Fruit fly (Drosophila melanogaster) Kc167 (cell line): ENCODE results near the gene CG13760.

Source experiments
- Myc ChIP-seq: fragments of >200 bp; optimal IDR thresholded peaks from 2 replicates; lab custom pipeline; 2017; ENCODE audit warnings: missing external identifiers
- Sin3A ChIP-seq: fragments of >200 bp; optimal IDR thresholded peaks from 2 replicates; lab custom pipeline; 2018; ENCODE audit warnings: missing external identifiers
- h ChIP-seq: fragments of >200 bp; optimal IDR thresholded peaks from 3 replicates; lab custom pipeline; 2018; ENCODE audit warnings: missing external identifiers
- insv ChIP-seq: fragments of >200 bp; optimal IDR thresholded peaks from 3 replicates; lab custom pipeline; 2018; ENCODE audit warnings: missing external identifiers
- psq ChIP-seq: fragments of >200 bp; optimal IDR thresholded peaks from 2 replicates; lab custom pipeline; 2017; ENCODE audit warnings: missing external identifiers
- ttk ChIP-seq: sonication (Bioruptor generic); optimal IDR thresholded peaks from 2 replicates; lab custom pipeline; 2017; ENCODE audit warnings: missing external identifiers

dm6 chrX:2536136-2536535 lies 49.4 kb downstream of the CG13760 start:
- TF ChIP-seq Myc (lab: Kevin White, UChicago) (no peak), ttk (no peak), insv (lab: Kevin White, UChicago) (no peak), psq (lab: Kevin White, UChicago) (no peak), h (no peak), Sin3A (lab: Kevin White, UChicago) (no peak)
